Worm (Caenorhabditis elegans) whole organism, L1 larva: ENCODE measurements around the gene cya-2.
"Not testable (repeated sequence)": the region's sequence is repeated elsewhere in the genome, so short reads cannot be mapped to it uniquely, and the experiment has no call there.

ENCODE experiments used
- egl-27 ChIP-seq, 2 experiments: fragments of 150-350 bp in 1 of 2; sonication (generic microtip); optimal IDR thresholded peaks; 3 replicates each; lab custom pipeline; 2017 to 2018; ENCODE audit warnings: missing biosample characterization in 2 of 2, missing genetic modification characterization in 2 of 2, missing genetic modification reagents in 2 of 2
- hlh-17 ChIP-seq: fragments of 200-800 bp; sonication (Bioruptor generic); optimal IDR thresholded peaks from 2 replicates; lab custom pipeline; 2018; ENCODE audit warnings: missing genetic modification characterization, mild to moderate bottlenecking, missing compliant biosample characterization, moderate library complexity, borderline replicate concordance
- lsy-2 ChIP-seq, 2 experiments: fragments of 150-350 bp; optimal IDR thresholded peaks; 2 replicates each; lab custom pipeline; 2014; ENCODE audit warnings: missing biosample characterization in 2 of 2, missing genetic modification characterization in 2 of 2
- unc-62 ChIP-seq: fragments of 150-350 bp; optimal IDR thresholded peaks from 2 replicates; lab custom pipeline; 2014; ENCODE audit warnings: missing biosample characterization, missing genetic modification reagents, missing genetic modification characterization
- zip-4 ChIP-seq: fragments of 200-800 bp; sonication (Bioruptor generic); optimal IDR thresholded peaks from 2 replicates; lab custom pipeline; 2018; ENCODE audit warnings: mild to moderate bottlenecking, missing genetic modification characterization, moderate library complexity, missing compliant biosample characterization
- ztf-11 ChIP-seq, 2 experiments: sonication (generic microtip); optimal IDR thresholded peaks; 2 replicates each; lab custom pipeline; 2016 to 2017; ENCODE audit warnings: missing genetic modification characterization in 2 of 2, missing biosample characterization in 1 of 2, missing compliant biosample characterization in 1 of 2

DNA sequence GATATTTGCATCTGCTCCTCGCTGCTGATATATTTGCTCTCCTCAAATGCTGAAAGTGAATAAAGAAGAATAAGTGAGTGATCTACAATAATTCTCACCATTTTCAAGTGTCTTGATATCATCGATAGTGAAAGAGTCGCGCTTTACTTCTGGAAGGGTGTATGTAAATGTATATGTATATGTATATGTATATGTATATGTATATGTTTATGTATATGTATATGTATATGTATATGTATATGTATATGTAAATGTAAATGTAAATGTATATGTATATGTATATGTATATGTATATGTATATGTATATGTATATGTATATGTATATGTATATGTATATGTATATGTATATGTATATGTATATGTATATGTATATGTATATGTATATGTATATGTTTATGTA, 22.7 kb downstream of the cya-2 start, which contains the start of gene ceh-84:
- not testable (repeated sequence) for TF ChIP-seq unc-62 (GFP tag; lab: Kevin White, UChicago); egl-27 (tag; optimal IDR thresholded peaks at IDR 0.05; lab: Kevin White, UChicago); zip-4 (GFP tag; lab: Kevin White, UChicago); lsy-2 (tag; optimal IDR thresholded peaks at IDR 0.05; lab: Kevin White, UChicago); ztf-11 (tag; optimal IDR thresholded peaks at IDR 0.05; lab: Kevin White, UChicago); hlh-17 (GFP tag; lab: Kevin White, UChicago)
